Worm (Caenorhabditis elegans) whole organism, L3 larva: Measurements from ENCODE around the gene ZK177.12.

ENCODE experiments used
- R02D3.7 ChIP-seq: fragments of 150-350 bp; optimal IDR thresholded peaks from 2 replicates; lab custom pipeline; 2014; ENCODE audit warnings: missing biosample characterization, missing genetic modification characterization
- ZK546.5 ChIP-seq: sonication (generic microtip); optimal IDR thresholded peaks from 2 replicates; lab custom pipeline; 2017; ENCODE audit warnings: missing biosample characterization, missing genetic modification characterization
- aly-2 ChIP-seq: fragments of 150-350 bp; optimal IDR thresholded peaks from 2 replicates; lab custom pipeline; 2014; ENCODE audit warnings: missing biosample characterization, missing genetic modification characterization
- ama-1 ChIP-seq: fragments of 150-350 bp; optimal IDR thresholded peaks from 2 replicates; lab custom pipeline; 2018
- ceh-82 ChIP-seq: fragments of 150-350 bp; optimal IDR thresholded peaks from 2 replicates; lab custom pipeline; 2014; ENCODE audit warnings: missing biosample characterization, missing genetic modification characterization
- elt-1 ChIP-seq: fragments of 150-350 bp; optimal IDR thresholded peaks from 2 replicates; lab custom pipeline; 2014; ENCODE audit warnings: missing biosample characterization, missing genetic modification characterization
- elt-2 ChIP-seq: sonication (generic microtip); optimal IDR thresholded peaks from 2 replicates; lab custom pipeline; 2016; ENCODE audit warnings: missing genetic modification reagents, mild to moderate bottlenecking, missing genetic modification characterization, missing compliant biosample characterization
- eor-1 ChIP-seq, 2 experiments: fragments of 150-350 bp; optimal IDR thresholded peaks; 2 replicates each; lab custom pipeline; 2014 to 2018; ENCODE audit warnings: missing biosample characterization in 2 of 2, missing genetic modification characterization in 2 of 2
- fkh-10 ChIP-seq: sonication (generic microtip); optimal IDR thresholded peaks from 2 replicates; lab custom pipeline; 2017; ENCODE audit warnings: missing biosample characterization, missing genetic modification reagents, missing genetic modification characterization
- fkh-2 ChIP-seq: fragments of 150-350 bp; optimal IDR thresholded peaks from 2 replicates; lab custom pipeline; 2014; ENCODE audit warnings: missing biosample characterization, missing genetic modification reagents, missing genetic modification characterization
- fos-1 ChIP-seq: fragments of 150-350 bp; optimal IDR thresholded peaks from 2 replicates; lab custom pipeline; 2014; ENCODE audit warnings: missing biosample characterization, missing genetic modification characterization
- jun-1 ChIP-seq: fragments of 150-350 bp; optimal IDR thresholded peaks from 2 replicates; lab custom pipeline; 2014; ENCODE audit warnings: missing biosample characterization, missing genetic modification reagents, missing genetic modification characterization
- lin-39 ChIP-seq: fragments of 150-350 bp; optimal IDR thresholded peaks from 2 replicates; lab custom pipeline; 2018; ENCODE audit warnings: missing biosample characterization, missing genetic modification reagents, missing genetic modification characterization
- lsy-12 ChIP-seq: sonication (generic microtip); optimal IDR thresholded peaks from 2 replicates; lab custom pipeline; 2016; ENCODE audit warnings: mild to moderate bottlenecking, missing genetic modification characterization, missing compliant biosample characterization
- mdl-1 ChIP-seq: fragments of 150-350 bp; optimal IDR thresholded peaks from 2 replicates; lab custom pipeline; 2014; ENCODE audit warnings: missing biosample characterization, missing genetic modification characterization
- mml-1 ChIP-seq: fragments of 150-350 bp; sonication (generic microtip); optimal IDR thresholded peaks from 3 replicates; lab custom pipeline; 2014; ENCODE audit warnings: missing biosample characterization, missing genetic modification characterization
- nfya-1 ChIP-seq: sonication (generic microtip); optimal IDR thresholded peaks from 2 replicates; lab custom pipeline; 2017; ENCODE audit warnings: missing genetic modification characterization, mild to moderate bottlenecking, missing compliant biosample characterization, antibody characterized with exemption, moderate library complexity; ENCODE audit not compliant: insufficient read depth
- nhr-11 ChIP-seq: fragments of 150-350 bp; optimal IDR thresholded peaks from 2 replicates; lab custom pipeline; 2014; ENCODE audit warnings: missing biosample characterization, missing genetic modification characterization
- nhr-12 ChIP-seq: fragments of 150-350 bp; optimal IDR thresholded peaks from 2 replicates; lab custom pipeline; 2014; ENCODE audit warnings: missing biosample characterization, missing genetic modification characterization
- nhr-23 ChIP-seq: fragments of 150-350 bp; optimal IDR thresholded peaks from 2 replicates; lab custom pipeline; 2014; ENCODE audit warnings: missing biosample characterization, missing genetic modification reagents, missing genetic modification characterization
- nhr-237 ChIP-seq: fragments of 150-350 bp; optimal IDR thresholded peaks from 2 replicates; lab custom pipeline; 2014; ENCODE audit warnings: missing biosample characterization, missing genetic modification characterization
- nhr-25 ChIP-seq: sonication (generic microtip); optimal IDR thresholded peaks from 2 replicates; lab custom pipeline; 2017; ENCODE audit warnings: missing biosample characterization, missing genetic modification characterization
- nhr-43 ChIP-seq: sonication (generic microtip); optimal IDR thresholded peaks from 2 replicates; lab custom pipeline; 2016; ENCODE audit warnings: mild to moderate bottlenecking, missing genetic modification characterization, missing compliant biosample characterization; ENCODE audit not compliant: poor library complexity, severe bottlenecking
- nhr-67 ChIP-seq: fragments of 150-350 bp; optimal IDR thresholded peaks from 2 replicates; lab custom pipeline; 2014; ENCODE audit warnings: missing biosample characterization, missing genetic modification characterization
- nhr-76 ChIP-seq: fragments of 150-350 bp; sonication (generic microtip); optimal IDR thresholded peaks from 5 replicates; lab custom pipeline; 2014; ENCODE audit warnings: missing biosample characterization, missing genetic modification characterization
- nhr-77 ChIP-seq: fragments of 150-350 bp; optimal IDR thresholded peaks from 2 replicates; lab custom pipeline; 2014; ENCODE audit warnings: missing biosample characterization, missing genetic modification characterization
- pha-4 ChIP-seq: fragments of 150-350 bp; optimal IDR thresholded peaks from 2 replicates; lab custom pipeline; 2014; ENCODE audit warnings: missing biosample characterization, missing genetic modification reagents, missing genetic modification characterization
- pqm-1 ChIP-seq: fragments of 150-350 bp; optimal IDR thresholded peaks from 2 replicates; lab custom pipeline; 2017; ENCODE audit warnings: missing biosample characterization, missing genetic modification characterization, inconsistent platforms
- snpc-4 ChIP-seq: fragments of 150-350 bp; optimal IDR thresholded peaks from 2 replicates; lab custom pipeline; 2014; ENCODE audit warnings: missing biosample characterization, missing genetic modification characterization
- ztf-4 ChIP-seq: fragments of 150-350 bp; optimal IDR thresholded peaks from 2 replicates; lab custom pipeline; 2014; ENCODE audit warnings: missing biosample characterization, missing genetic modification characterization

Gene ZK177.12

ce11 chrII:5549746-5550145 lies 28.2 kb downstream of the ZK177.12 start, which contains the start of gene C17C3.6:
Gene C17C3.6, plus strand, starts transcription at chrII:5550046.
- no peak for TF ChIP-seq eor-1 (tag; optimal IDR thresholded peaks at IDR 0.05; lab: Kevin White, UChicago)
- no peak for TF ChIP-seq snpc-4 (tag; lab: Kevin White, UChicago)
- no peak for TF ChIP-seq aly-2
- no peak for TF ChIP-seq ZK546.5 (tag; lab: Kevin White, UChicago)
- TF ChIP-seq elt-1: no peak
- no peak for TF ChIP-seq elt-2
- no peak for TF ChIP-seq nhr-43 (tag; lab: Kevin White, UChicago)
- no peak for TF ChIP-seq nfya-1 (tag; lab: Kevin White, UChicago)
- no peak for TF ChIP-seq mml-1 (tag; lab: Kevin White, UChicago)
- no peak for TF ChIP-seq ceh-82
- no peak for TF ChIP-seq fkh-2
- no peak for TF ChIP-seq R02D3.7
- no peak for TF ChIP-seq lsy-12 (tag; lab: Kevin White, UChicago)
- TF ChIP-seq ztf-4: no peak
- no peak for TF ChIP-seq pha-4 (tag; lab: Kevin White, UChicago)
- TF ChIP-seq jun-1 (tag; lab: Kevin White, UChicago): no peak

ce11 chrII:5551517-5551916 lies 30.0 kb downstream of the ZK177.12 start, which contains the start of gene C17C3.5:
Gene C17C3.5, plus strand, starts transcription at chrII:5551817.
- TF ChIP-seq fos-1 (tag; lab: Kevin White, UChicago): no peak

- TF ChIP-seq nhr-67 (no peak), pha-4 (tag; lab: Kevin White, UChicago) (peak; percentile 67), pqm-1 (tag; lab: Kevin White, UChicago) (peak; percentile 95), elt-2 (peak; percentile 92)
Measured at ce11 chrII:5553531-5553930, 32.0 kb downstream of the ZK177.12 start.

- no peak for TF ChIP-seq fkh-2
Measured at ce11 chrII:5554317-5554716, 32.8 kb downstream of the ZK177.12 start, which contains the start of gene ins-12. Gene ins-12, plus strand, starts transcription at chrII:5554617.

ce11 chrII:5554788-5555187 lies 33.3 kb downstream of the ZK177.12 start:
- TF ChIP-seq eor-1 (tag; optimal IDR thresholded peaks at IDR 0.05; lab: Kevin White, UChicago): no peak
- TF ChIP-seq nhr-77 (tag; lab: Kevin White, UChicago): no peak
- TF ChIP-seq snpc-4 (tag; lab: Kevin White, UChicago): no peak
- no peak for TF ChIP-seq lin-39 (tag; lab: Kevin White, UChicago)
- TF ChIP-seq nhr-23 (tag; lab: Kevin White, UChicago): no peak
- TF ChIP-seq ama-1 (lab: Kevin White, UChicago): no peak
- TF ChIP-seq elt-2: peak; percentile 33
- no peak for TF ChIP-seq mdl-1 (tag; lab: Kevin White, UChicago)
- TF ChIP-seq nhr-12 (tag; lab: Kevin White, UChicago): no peak
- peak; percentile 24 for TF ChIP-seq pqm-1 (tag; lab: Kevin White, UChicago)
- no peak for TF ChIP-seq lsy-12 (tag; lab: Kevin White, UChicago)
- TF ChIP-seq, all 47 proteins: peak for 2

ce11 chrII:5555522-5555921 lies 34.0 kb downstream of the ZK177.12 start:
- TF ChIP-seq R02D3.7 (no peak), elt-2 (peak; percentile 72)

- TF ChIP-seq elt-2 (no peak), fkh-10 (GFP tag; lab: Kevin White, UChicago) (no peak), R02D3.7 (no peak), nhr-25 (tag; lab: Kevin White, UChicago) (no peak), nhr-237 (no peak), ztf-4 (no peak), pqm-1 (tag; lab: Kevin White, UChicago) (no peak), nhr-76 (tag; lab: Kevin White, UChicago) (no peak), nhr-43 (tag; lab: Kevin White, UChicago) (no peak), nhr-11 (tag; lab: Kevin White, UChicago) (no peak), snpc-4 (tag; lab: Kevin White, UChicago) (no peak)
- TF ChIP-seq, all 47 proteins: peak for 0
Measured at ce11 chrII:5556431-5556830, 34.9 kb downstream of the ZK177.12 start, which contains the start of gene ins-11. Gene ins-11, plus strand, starts transcription at chrII:5556731.
